Worm (Caenorhabditis elegans) whole organism, young adult: Measurements from ENCODE around the gene nspd-6.

Source experiments
- F57C9.4 ChIP-seq: sonication (generic microtip); optimal IDR thresholded peaks from 2 replicates; lab custom pipeline; 2017; ENCODE audit warnings: mild to moderate bottlenecking, missing genetic modification characterization, missing compliant biosample characterization
- ztf-22 ChIP-seq: fragments of 200-800 bp; sonication (Bioruptor generic); optimal IDR thresholded peaks from 2 replicates; lab custom pipeline; 2018; ENCODE audit warnings: mild to moderate bottlenecking, missing genetic modification characterization, moderate library complexity, missing compliant biosample characterization

DNA sequence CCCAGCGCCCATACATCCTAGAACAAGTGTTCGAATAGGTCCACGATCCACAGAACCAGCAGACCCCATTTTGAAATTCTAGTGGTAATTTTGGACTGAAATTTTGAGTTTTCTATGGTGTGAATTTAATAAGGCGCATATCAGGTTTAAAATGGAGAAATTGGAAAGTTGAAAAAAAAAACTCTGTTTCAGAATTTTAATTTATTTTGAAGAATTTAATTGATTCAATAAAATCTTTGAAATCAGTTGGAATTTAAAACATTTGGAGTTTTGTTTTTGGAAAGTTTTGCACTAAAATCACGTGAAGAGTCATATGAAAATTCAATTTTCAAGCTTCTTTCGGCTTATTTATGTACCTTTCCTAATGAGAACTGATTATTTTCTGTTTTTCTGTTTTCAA, 30.0 kb upstream of the nspd-6 start, which contains the start of gene gpa-18:
- TF ChIP-seq F57C9.4 (tag; lab: Kevin White, UChicago) (no peak), ztf-22 (GFP tag; lab: Kevin White, UChicago) (no peak)
